Worm (Caenorhabditis elegans) whole organism, early embryonic: ENCODE measurements around the gene F42A8.1.

ENCODE experiments used
- ama-1 ChIP-seq: fragments of 150-350 bp; optimal IDR thresholded peaks from 2 replicates; lab custom pipeline; 2014
- ets-7 ChIP-seq: sonication (generic microtip); optimal IDR thresholded peaks from 2 replicates; lab custom pipeline; 2016; ENCODE audit warnings: missing genotype, missing genetic modification characterization, missing compliant biosample characterization
- flt-1 ChIP-seq: fragments of 200-800 bp; sonication (Bioruptor generic); IDR thresholded peaks from 2 replicates; pipeline ENCODE4 v1.3.6; 2022; ENCODE audit warnings: missing genetic modification characterization, missing compliant biosample characterization
- pes-1 ChIP-seq: fragments of 200-800 bp; sonication (Bioruptor generic); IDR thresholded peaks from 2 replicates; pipeline ENCODE4 v1.3.6; 2022; ENCODE audit warnings: missing genetic modification reagents, missing genetic modification characterization, missing compliant biosample characterization
- sea-1 ChIP-seq: fragments of 200-800 bp; sonication (Bioruptor generic); conservative IDR thresholded peaks from 2 replicates; pipeline ENCODE4 v1.3.6; 2022; ENCODE audit warnings: missing genetic modification characterization, missing compliant biosample characterization
- tbx-37 ChIP-seq: fragments of 200-800 bp; sonication (Bioruptor generic); conservative IDR thresholded peaks from 2 replicates; pipeline ENCODE4 v1.3.6; 2022; ENCODE audit warnings: missing genetic modification reagents, missing genetic modification characterization, missing compliant biosample characterization

DNA sequence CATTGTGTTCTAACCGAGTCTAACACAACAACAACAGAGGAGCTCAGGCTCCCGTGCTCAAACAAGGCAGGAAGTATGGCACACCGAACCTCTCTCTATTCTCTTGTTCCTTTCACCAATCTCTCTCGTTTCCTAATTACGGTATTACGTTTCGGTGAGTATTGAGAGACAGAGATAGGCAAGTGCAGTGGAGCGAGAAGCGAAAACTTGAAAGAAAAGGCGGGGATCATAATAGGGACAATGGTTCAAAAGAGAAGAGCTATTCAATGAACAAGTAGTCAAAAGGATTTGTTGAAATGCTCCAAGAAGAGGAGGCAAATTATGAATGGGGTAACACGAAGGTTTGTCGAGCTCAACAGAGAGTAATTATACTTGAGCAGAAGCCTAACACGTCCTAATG lies 33.1 kb downstream of the F42A8.1 start:
- TF ChIP-seq pes-1 (GFP tag; lab: Robert Waterston, UW), result no peak
- no peak for TF ChIP-seq ama-1
- TF ChIP-seq flt-1 (GFP tag; lab: Robert Waterston, UW), result no peak
- TF ChIP-seq ets-7 (tag; lab: Kevin White, UChicago), result no peak
- no peak for TF ChIP-seq tbx-37 (GFP tag; lab: Robert Waterston, UW)
- no peak for TF ChIP-seq sea-1 (GFP tag; lab: Robert Waterston, UW)
